Fruit fly (Drosophila melanogaster) S2 (cell line): Measurements from ENCODE around the gene yellow-e.

ENCODE experiments used
- CG8478 ChIP-seq: fragments of >200 bp; optimal IDR thresholded peaks from 2 replicates; lab custom pipeline; 2018
- CTCF ChIP-seq, 2 experiments: fragments of >200 bp; optimal IDR thresholded peaks; 2 replicates each; lab custom pipeline; 2018

The yellow-e gene

DNA sequence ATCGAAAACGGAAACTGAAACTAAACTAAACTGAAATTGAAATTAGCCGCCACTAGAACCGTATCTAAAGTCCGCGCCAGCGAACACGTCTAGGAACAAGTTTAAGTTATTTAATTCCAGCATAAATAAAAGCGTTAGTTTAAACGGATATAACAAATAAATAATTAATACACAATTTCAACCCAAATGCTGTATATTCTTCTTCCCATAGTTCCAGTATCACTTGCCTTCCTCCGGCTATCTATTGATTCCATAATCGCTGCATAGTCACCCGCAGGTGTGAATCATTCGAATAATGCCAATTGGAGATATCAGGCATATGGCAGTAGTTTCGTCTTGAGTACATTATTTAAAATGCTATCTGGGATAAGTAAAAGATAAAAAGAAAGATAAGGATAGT, 30.0 kb downstream of the yellow-e start:
- TF ChIP-seq CG8478 (lab: Kevin White, UChicago) (no peak), CTCF (optimal IDR thresholded peaks at IDR 0.05; lab: Kevin White, UChicago) (no peak)

DNA sequence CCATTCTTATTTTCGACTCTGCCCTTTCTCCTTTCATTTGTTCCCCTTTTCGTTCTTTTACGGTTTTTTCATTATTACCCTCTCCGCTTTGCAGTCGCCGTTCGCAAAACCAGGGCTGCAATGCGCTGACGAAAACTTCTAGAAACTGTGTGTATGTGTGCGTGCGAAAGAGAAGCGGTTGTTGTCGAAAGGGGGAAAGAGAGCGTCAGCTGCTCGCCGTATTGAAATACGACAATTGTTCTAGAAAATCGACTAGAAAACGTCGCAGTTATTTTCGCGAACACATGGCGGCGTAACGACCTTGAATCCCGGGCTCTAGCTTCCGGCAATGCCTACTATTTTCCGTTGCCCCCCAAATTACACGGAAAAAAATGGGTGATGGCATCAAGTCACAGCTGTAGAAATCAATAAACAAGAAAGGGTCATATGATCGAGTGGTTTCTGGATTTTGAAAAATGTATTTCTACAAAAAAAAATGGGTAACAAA, 32.4 kb downstream of the yellow-e start:
- TF ChIP-seq CG8478 (lab: Kevin White, UChicago) (no peak), CTCF (optimal IDR thresholded peaks at IDR 0.05; lab: Kevin White, UChicago) (no peak)

DNA sequence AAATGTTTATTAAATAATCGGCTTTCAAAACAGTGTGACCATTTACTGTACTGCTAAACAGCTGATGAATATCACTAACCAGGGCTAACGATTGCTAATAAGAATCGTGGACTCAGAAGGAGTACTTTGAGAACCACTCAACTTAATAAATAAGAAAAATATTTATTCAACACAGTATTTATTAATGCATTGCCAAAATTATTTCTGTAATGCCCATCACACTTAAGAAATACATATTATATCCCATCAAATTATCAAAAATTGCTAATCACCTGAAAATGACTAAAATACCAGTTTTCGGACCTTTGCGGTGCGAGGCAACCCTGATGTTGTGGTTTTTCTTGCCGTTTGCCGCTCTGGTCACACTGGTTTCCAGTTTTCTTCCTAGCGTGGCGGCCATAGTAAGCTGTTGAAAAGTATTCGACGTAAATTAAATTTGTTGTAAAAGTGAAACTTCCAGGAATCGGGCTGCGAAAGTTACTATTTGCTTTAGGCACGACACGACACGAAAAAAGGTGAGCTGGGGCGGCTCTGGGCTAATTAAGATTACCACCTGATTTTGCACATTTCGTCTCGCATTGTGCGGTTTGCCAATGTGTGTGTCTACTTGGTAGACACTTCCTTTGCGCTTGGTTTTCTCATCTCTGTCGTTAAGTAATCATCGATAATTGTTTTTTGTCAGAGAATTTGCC, 33.2 kb downstream of the yellow-e start, which contains the start of the genes mRpS21 and Droj2:
mRpS21 (minus strand) TSS at position 66 of the 692 bp plus-strand sequence.
Droj2 (plus strand) TSS at position 363 of the 692 bp plus-strand sequence.
- TF ChIP-seq CG8478 (lab: Kevin White, UChicago) = no peak
- no peak for TF ChIP-seq CTCF (optimal IDR thresholded peaks at IDR 0.05; lab: Kevin White, UChicago)

DNA sequence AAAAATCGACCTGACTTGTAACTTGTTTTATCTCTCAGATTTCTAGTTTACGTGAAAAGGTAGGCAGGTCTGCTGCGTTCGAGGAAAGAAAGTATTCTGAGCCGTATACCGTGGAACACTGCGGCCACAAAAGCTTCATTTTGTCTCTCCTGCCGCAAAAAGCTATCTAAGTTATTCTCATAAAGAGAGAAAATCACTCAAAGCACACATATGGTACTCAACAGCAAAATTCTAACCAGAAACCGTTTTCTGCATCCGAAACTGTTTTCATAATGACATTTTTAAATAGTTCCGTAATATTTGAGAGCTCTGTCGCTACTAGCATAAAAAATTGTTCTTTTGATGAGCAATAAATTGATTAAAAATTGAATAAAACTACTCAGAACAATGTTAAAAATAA, 35.4 kb downstream of the yellow-e start, which contains the start of the genes CG9813 and CG8870:
CG9813 (minus strand) TSS at position 101 of the 400 bp plus-strand sequence.
CG8870 (plus strand) TSS at position 168 of the 400 bp plus-strand sequence.
- TF ChIP-seq CG8478 (lab: Kevin White, UChicago) = no peak
- TF ChIP-seq CTCF (optimal IDR thresholded peaks at IDR 0.05; lab: Kevin White, UChicago) = no peak

DNA sequence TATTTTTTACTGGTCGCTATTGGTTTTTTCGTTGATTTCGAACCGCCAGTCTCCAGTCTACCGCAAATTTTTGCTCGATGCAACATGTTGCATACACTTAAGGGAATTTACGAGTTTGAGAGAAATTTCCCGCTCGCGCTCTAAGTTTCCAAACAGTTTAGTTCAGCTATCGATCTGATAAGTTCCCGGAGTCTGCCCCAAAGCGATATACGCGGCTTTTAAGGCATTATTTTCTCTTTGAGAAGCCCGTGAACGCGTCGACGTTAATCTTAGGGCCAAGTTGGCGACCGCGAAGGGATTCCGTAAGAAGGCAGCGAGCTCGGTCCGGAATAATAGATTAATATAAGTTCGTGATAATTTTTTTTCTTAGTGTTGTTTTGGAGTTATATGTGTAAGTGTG, 40.2 kb downstream of the yellow-e start:
- no peak for TF ChIP-seq CTCF (optimal IDR thresholded peaks at IDR 0.05; lab: Kevin White, UChicago)
- TF ChIP-seq CG8478 (lab: Kevin White, UChicago) = no peak

DNA sequence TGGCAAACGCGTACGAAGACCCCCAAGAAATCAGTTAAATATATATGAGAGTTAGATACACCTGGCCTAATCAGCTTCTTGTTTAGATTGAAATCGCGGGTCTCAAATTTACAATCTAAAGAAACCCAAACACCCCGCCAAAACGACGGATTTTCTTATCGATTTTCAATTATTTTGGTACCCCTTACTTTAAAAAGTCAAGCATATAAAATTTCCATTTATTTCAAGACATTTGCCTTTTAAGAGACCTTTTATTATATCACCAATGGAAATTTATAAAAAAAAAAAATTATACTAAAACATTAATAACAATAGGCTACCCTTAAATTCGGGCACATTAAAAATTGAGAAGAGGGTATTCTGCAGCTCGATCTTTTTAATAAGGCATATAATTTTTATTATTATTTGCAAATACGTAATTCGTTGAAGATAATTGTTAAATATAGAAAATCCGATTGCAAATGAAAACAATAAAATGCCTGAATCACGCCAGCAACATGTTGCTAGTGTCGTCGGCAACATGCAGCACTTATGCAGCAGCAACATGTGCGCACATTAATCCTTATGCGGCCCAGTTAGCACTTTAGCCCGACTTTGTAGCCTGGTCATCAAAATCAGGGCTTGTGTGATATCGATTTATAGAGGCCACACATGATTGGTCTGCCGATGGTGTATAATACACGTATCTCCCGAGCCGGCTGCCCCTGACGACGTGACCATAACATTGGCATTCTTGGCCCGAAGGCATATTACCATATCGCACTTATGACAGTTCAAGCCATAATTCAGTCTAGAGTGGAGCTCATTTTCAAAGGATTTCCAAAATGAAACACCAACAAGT, 43.0 kb downstream of the yellow-e start, which contains the start of the genes Lip3 and CG34309:
Lip3 (minus strand) TSS at position 65 of the 841 bp plus-strand sequence.
CG34309 (plus strand) TSS at position 791 of the 841 bp plus-strand sequence.
- TF ChIP-seq CTCF (optimal IDR thresholded peaks at IDR 0.05; lab: Kevin White, UChicago) (no peak), CG8478 (lab: Kevin White, UChicago) (no peak)

DNA sequence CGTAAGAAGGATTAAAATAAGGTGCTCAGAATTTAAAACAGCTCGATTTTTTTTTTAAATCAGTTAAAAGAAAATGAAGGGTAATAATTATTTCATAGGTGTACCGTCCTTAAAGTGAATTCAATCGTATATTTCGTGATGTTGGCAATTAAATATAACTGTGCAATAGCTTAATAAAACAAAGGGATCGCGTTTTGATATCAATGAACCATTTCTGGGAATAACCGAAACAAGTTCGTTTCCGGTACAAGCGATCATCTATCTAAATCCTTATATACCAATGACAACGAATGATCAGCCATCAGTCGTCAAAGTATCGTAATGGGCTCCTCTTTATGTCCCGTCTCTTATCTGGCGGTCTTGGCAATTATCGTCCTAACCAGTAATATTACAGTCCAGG, 45.7 kb downstream of the yellow-e start, which contains the start of gene CheA87a:
CheA87a (plus strand) TSS at position 301 of the 400 bp plus-strand sequence.
- TF ChIP-seq CG8478 (lab: Kevin White, UChicago) = no peak
- no peak for TF ChIP-seq CTCF (optimal IDR thresholded peaks at IDR 0.05; lab: Kevin White, UChicago)

DNA sequence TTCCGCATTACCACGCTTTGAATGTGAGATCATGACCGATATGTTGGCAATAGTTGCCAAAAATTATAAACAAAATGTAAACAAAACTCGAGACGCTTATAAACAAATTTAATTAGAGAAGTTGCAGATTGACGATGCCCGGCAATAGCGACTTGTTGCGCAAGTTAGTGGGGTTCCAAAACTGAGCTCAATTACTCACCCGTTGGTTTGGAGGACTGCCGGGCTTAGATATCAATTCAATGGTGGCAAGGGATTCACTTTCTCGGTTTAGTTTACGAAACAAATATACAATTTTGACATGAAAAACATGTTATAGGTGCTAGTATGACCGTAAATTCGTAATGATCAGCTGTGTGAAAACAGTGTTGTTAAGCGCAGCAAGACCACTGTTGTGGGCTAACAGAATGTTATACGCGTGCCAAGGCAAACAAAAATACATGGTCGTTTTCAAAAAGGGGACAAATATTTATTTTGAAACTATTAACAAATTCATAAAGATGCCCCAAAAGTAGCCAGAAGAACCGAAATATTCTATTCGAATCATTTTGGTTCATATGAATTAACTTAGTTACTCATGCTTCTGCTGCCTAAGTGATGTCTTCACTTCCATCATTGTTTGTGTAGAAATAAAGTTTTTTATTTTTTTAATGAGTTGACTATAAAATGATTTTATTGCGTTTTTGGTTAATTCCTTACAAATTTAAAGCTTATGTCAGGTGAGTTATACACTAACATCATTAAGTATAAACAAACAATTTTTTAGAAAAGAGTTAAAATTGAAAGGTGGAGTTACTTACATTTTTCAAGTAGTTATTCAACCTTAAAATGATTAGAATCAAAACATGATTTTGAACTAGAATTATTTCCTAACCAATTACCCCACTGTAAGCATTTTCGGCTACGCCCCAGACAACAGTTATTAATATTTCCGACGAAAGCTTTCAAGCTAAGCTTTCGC, 48.2 kb downstream of the yellow-e start, which contains the start of gene Elp6:
Elp6 (minus strand) TSS at position 350 of the 958 bp plus-strand sequence.
- no peak for TF ChIP-seq CTCF (optimal IDR thresholded peaks at IDR 0.05; lab: Kevin White, UChicago)
- TF ChIP-seq CG8478 (lab: Kevin White, UChicago) = no peak

DNA sequence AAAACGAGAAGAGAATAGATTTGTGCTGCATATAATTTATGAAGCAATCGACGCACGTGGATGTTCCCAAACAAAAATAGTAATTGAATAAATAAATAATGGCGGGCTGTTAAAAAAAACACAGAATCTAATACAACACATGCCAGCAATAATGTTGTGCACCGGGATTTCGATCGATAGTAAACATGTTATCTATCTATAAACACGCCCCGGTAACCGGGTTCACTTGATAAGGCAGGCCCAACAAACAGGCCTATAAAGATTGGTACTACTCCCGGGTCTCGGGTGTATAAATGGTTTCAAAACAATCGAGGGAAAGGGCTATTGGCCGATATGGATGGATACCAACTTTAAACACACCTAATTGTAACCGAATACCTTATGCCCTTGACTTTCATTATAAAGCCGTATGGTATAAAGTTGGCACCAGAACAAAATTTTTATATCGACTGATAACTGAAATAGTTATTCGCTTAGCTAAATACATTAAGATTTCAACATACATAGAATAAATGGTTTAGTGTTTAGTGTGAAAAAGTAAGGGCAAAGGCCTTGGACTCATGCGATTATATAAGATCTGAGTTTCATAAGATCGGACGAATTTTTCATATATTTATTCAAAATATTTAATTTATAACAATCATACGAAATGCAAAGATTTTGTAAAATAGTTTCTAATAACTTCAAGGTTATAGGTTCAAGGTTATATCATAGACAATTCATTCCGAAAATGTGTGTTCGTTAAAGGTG, 49.2 kb downstream of the yellow-e start:
- TF ChIP-seq CG8478 (lab: Kevin White, UChicago) (no peak), CTCF (optimal IDR thresholded peaks at IDR 0.05; lab: Kevin White, UChicago) (no peak)

DNA sequence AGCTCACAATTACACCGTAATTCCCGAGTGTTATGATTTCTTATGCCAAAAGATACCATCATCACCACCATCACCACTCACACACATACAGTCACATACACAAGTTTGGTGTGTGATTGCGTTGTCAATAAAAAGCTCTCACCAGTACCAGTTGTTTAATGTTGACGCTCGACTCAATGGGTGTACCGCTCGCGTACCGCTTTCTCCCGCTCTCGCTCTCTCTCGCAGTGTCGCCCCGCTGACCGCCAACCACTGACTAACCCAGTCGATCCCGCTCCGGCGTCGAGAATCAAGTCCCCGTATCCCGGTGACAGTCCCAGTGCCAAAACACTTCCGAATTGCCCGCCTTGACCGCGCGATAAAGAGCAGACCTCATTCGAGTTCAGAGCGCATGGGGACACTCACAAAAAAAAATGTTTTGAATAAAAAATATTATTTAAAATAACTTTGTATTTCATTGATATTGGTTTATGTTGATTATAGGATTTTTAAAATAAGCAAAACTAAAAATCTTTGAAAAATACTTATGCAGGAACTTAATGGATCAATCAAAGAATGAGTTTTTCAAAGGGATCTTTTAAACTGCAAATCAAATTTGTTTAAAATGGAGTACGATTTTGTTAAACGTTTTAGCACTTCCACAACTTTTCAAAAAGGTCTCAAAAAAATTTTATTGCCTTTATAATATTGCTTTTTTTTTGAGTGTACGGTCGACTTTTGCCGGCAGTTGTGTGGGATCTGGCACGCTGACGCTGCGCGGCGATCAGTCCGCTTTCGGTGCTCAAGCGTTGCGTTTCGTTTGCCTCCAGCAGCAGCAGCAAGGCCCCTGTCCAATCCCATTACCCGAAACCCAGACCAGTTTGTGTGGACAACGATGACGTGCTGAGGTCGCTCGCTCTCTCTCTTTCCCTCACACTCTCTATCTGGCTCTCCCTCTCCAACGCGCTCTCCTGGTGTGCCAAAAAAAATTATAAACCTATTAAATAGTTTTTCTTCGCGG, 50.6 kb downstream of the yellow-e start, which contains the start of gene Dic1:
Dic1 (plus strand) TSS at position 764 of the 1,000 bp plus-strand sequence.
- no peak for TF ChIP-seq CTCF (optimal IDR thresholded peaks at IDR 0.05; lab: Kevin White, UChicago)
- TF ChIP-seq CG8478 (lab: Kevin White, UChicago) = no peak

DNA sequence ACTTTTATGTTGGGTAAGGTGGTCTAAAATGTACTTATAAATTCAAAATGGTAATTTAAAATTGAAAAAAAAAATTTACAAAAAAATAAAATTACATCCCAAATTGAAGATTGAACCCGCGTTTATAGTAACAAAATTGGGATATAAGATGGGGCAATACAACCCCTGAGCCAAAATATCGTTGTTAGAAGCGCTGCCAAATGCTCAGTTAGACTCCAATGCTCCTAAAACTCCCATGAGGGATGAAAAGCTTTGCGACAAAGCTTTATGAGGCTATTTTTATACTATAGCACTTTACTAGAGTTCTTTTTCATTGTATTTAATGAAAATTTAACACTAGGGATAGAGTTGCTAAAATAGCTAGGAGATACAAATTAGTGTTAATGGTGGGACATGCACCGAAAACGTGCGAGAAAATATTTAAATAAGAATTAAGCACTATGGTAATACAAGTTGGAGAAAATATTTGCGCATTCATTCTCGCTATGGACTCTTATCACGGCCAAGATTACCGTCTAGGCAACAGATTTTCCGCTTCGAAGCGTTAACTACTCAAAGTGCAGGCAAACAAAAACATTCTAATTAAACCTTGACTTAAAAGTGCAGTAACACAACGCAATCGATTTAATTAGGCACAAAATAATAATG, 51.6 kb downstream of the yellow-e start:
- no peak for TF ChIP-seq CTCF (optimal IDR thresholded peaks at IDR 0.05; lab: Kevin White, UChicago)
- TF ChIP-seq CG8478 (lab: Kevin White, UChicago) = no peak
